Worm (Caenorhabditis elegans) whole organism, early embryonic: ENCODE results near the gene immt-2.

Source experiments
- B0310.2 ChIP-seq: sonication (generic microtip); optimal IDR thresholded peaks from 2 replicates; lab custom pipeline; 2016; ENCODE audit warnings: mild to moderate bottlenecking, missing genetic modification characterization, missing compliant biosample characterization
- F13C5.2 ChIP-seq: sonication (generic microtip); optimal IDR thresholded peaks from 2 replicates; lab custom pipeline; 2017; ENCODE audit warnings: mild to moderate bottlenecking, missing genetic modification characterization, inconsistent platforms, missing compliant biosample characterization
- aly-1 ChIP-seq: sonication (generic microtip); optimal IDR thresholded peaks from 2 replicates; lab custom pipeline; 2016; ENCODE audit warnings: missing genetic modification characterization, missing compliant biosample characterization
- ama-1 ChIP-seq: fragments of 150-350 bp; optimal IDR thresholded peaks from 2 replicates; lab custom pipeline; 2014
- hmbx-1 ChIP-seq: sonication (generic microtip); optimal IDR thresholded peaks from 2 replicates; lab custom pipeline; 2016; ENCODE audit warnings: mild to moderate bottlenecking, missing genetic modification characterization, missing compliant biosample characterization
- scrt-1 ChIP-seq: fragments of 200-800 bp; sonication (Bioruptor generic); IDR thresholded peaks from 2 replicates; pipeline ENCODE4 v1.3.6; 2022; ENCODE audit warnings: missing genetic modification characterization, missing compliant biosample characterization
- tbx-37 ChIP-seq: fragments of 200-800 bp; sonication (Bioruptor generic); conservative IDR thresholded peaks from 2 replicates; pipeline ENCODE4 v1.3.6; 2022; ENCODE audit warnings: missing genetic modification reagents, missing genetic modification characterization, missing compliant biosample characterization
- tra-4 ChIP-seq: sonication (generic microtip); optimal IDR thresholded peaks from 2 replicates; lab custom pipeline; 2017; ENCODE audit warnings: missing genetic modification characterization, missing compliant biosample characterization

- no peak for TF ChIP-seq aly-1 (tag; lab: Kevin White, UChicago)
- TF ChIP-seq F13C5.2 (tag; lab: Kevin White, UChicago) = no peak
- TF ChIP-seq ama-1 (lab: Kevin White, UChicago) = no peak
- no peak for TF ChIP-seq B0310.2 (tag; lab: Kevin White, UChicago)
- TF ChIP-seq scrt-1 (GFP tag; lab: Robert Waterston, UW) = no peak
- TF ChIP-seq tbx-37 = no peak
- TF ChIP-seq tra-4 (tag; lab: Kevin White, UChicago) = no peak
- no peak for TF ChIP-seq hmbx-1
Measured at ce11 chrV:16815261-16815660, 26.2 kb downstream of the immt-2 start, which contains the start of gene T20B3.1.
